Fruit fly (Drosophila melanogaster) whole organism, embryonic: ENCODE results near the gene IFT43.

ENCODE experiments used
- CG12104 ChIP-seq: fragments of 200-800 bp; sonication (Bioruptor generic); optimal IDR thresholded peaks from 3 replicates; lab custom pipeline; 2016; ENCODE audit warnings: missing biosample characterization, missing genetic modification characterization
- CG13775 ChIP-seq: fragments of 200-800 bp; sonication (Bioruptor generic); optimal IDR thresholded peaks from 3 replicates; lab custom pipeline; 2017; ENCODE audit warnings: missing biosample characterization, mild to moderate bottlenecking, missing genetic modification characterization
- CG15479 ChIP-seq: fragments of 200-800 bp; sonication (Bioruptor generic); optimal IDR thresholded peaks from 3 replicates; lab custom pipeline; 2019; ENCODE audit warnings: missing biosample characterization, mild to moderate bottlenecking, missing genetic modification characterization, moderate library complexity
- CG1603 ChIP-seq: fragments of 200-800 bp; sonication (Bioruptor generic); optimal IDR thresholded peaks from 2 replicates; lab custom pipeline; 2019; ENCODE audit warnings: missing biosample characterization, mild to moderate bottlenecking, missing genetic modification characterization, moderate library complexity
- CG17361 ChIP-seq: fragments of 200-800 bp; sonication (Bioruptor generic); IDR thresholded peaks from 3 replicates; pipeline ENCODE4 v1.3.6; 2022; ENCODE audit warnings: missing biosample characterization, missing genetic modification characterization
- CG18262 ChIP-seq: fragments of 200-800 bp; optimal IDR thresholded peaks from 3 replicates; lab custom pipeline; 2019; ENCODE audit warnings: missing biosample characterization, mild to moderate bottlenecking, missing genetic modification characterization, moderate library complexity
- CG3163 ChIP-seq: fragments of 200-800 bp; sonication (Bioruptor generic); optimal IDR thresholded peaks from 3 replicates; lab custom pipeline; 2016; ENCODE audit warnings: missing biosample characterization, missing genetic modification characterization
- CG3407 ChIP-seq: fragments of 200-800 bp; sonication (Bioruptor generic); optimal IDR thresholded peaks from 2 replicates; lab custom pipeline; 2018; ENCODE audit warnings: missing biosample characterization, mild to moderate bottlenecking, missing genetic modification characterization
- CG34224 ChIP-seq: fragments of 200-800 bp; sonication (Bioruptor generic); IDR thresholded peaks from 3 replicates; pipeline ENCODE4 v1.3.6; 2022; ENCODE audit warnings: missing biosample characterization, missing genetic modification characterization; ENCODE audit not compliant: partially characterized antibody
- CG42726 ChIP-seq: fragments of 200-800 bp; sonication (Bioruptor generic); IDR thresholded peaks from 2 replicates; pipeline ENCODE4 v1.3.6; 2022; ENCODE audit warnings: missing biosample characterization, missing genetic modification characterization; ENCODE audit not compliant: partially characterized antibody
- CG4404 ChIP-seq: fragments of 200-800 bp; sonication (Bioruptor generic); IDR thresholded peaks from 2 replicates; pipeline ENCODE4 v1.3.6; 2022; ENCODE audit warnings: missing biosample characterization, missing genetic modification characterization
- CG4424 ChIP-seq: fragments of 200-800 bp; sonication (Bioruptor generic); optimal IDR thresholded peaks from 3 replicates; lab custom pipeline; 2016; ENCODE audit warnings: missing biosample characterization, missing genetic modification characterization
- CG4820 ChIP-seq: fragments of 200-800 bp; sonication (Bioruptor generic); optimal IDR thresholded peaks from 3 replicates; lab custom pipeline; 2016; ENCODE audit warnings: missing biosample characterization, missing genetic modification characterization
- CG6175 ChIP-seq: fragments of 200-800 bp; sonication (Bioruptor generic); IDR thresholded peaks from 3 replicates; pipeline ENCODE4 v1.3.6; 2022; ENCODE audit warnings: missing biosample characterization, missing genetic modification characterization
- CG6254 ChIP-seq: fragments of 200-800 bp; sonication (Bioruptor generic); optimal IDR thresholded peaks from 3 replicates; lab custom pipeline; 2017; ENCODE audit warnings: mild to moderate bottlenecking, missing biosample characterization, missing genetic modification reagents, missing genetic modification characterization
- CG8924 ChIP-seq: fragments of 200-800 bp; optimal IDR thresholded peaks from 3 replicates; lab custom pipeline; 2019; ENCODE audit warnings: missing biosample characterization, mild to moderate bottlenecking, missing genetic modification characterization, moderate library complexity
- CkIIα-i1 ChIP-seq: fragments of 200-800 bp; sonication (Bioruptor generic); IDR thresholded peaks from 2 replicates; pipeline ENCODE4 v1.3.6; 2022; ENCODE audit warnings: missing biosample characterization, missing genetic modification characterization
- D19A ChIP-seq: fragments of 200-800 bp; optimal IDR thresholded peaks from 3 replicates; lab custom pipeline; 2019; ENCODE audit warnings: missing biosample characterization, mild to moderate bottlenecking, missing genetic modification characterization, moderate library complexity
- Ets97D ChIP-seq: fragments of 200-800 bp; sonication (Bioruptor generic); optimal IDR thresholded peaks from 3 replicates; lab custom pipeline; 2016; ENCODE audit warnings: missing biosample characterization, missing genetic modification characterization
- Gsc ChIP-seq: fragments of 200-800 bp; sonication (Bioruptor generic); IDR thresholded peaks from 2 replicates; pipeline ENCODE4 v1.3.6; 2022; ENCODE audit warnings: missing biosample characterization, missing genetic modification characterization
- HHEX ChIP-seq: fragments of 200-800 bp; sonication (Bioruptor generic); optimal IDR thresholded peaks from 3 replicates; lab custom pipeline; 2017; ENCODE audit warnings: missing biosample characterization, mild to moderate bottlenecking, missing genetic modification characterization, missing genetic modification reagents
- HLH54F ChIP-seq: fragments of 200-800 bp; sonication (Bioruptor generic); optimal IDR thresholded peaks from 3 replicates; lab custom pipeline; 2016; ENCODE audit warnings: missing biosample characterization, missing genetic modification characterization
- Max ChIP-seq: fragments of 200-800 bp; sonication (Bioruptor generic); optimal IDR thresholded peaks from 2 replicates; lab custom pipeline; 2016; ENCODE audit warnings: missing biosample characterization, mild to moderate bottlenecking, missing genetic modification characterization
- Meics ChIP-seq: fragments of 200-800 bp; sonication (Bioruptor generic); optimal IDR thresholded peaks from 2 replicates; lab custom pipeline; 2017; ENCODE audit warnings: missing biosample characterization, mild to moderate bottlenecking, missing genetic modification characterization
- Mes4 ChIP-seq: fragments of 200-800 bp; sonication (Bioruptor generic); optimal IDR thresholded peaks from 2 replicates; lab custom pipeline; 2016; ENCODE audit warnings: missing biosample characterization, missing genetic modification characterization
- NFAT ChIP-seq: fragments of 200-800 bp; sonication (Bioruptor generic); IDR thresholded peaks from 2 replicates; pipeline ENCODE4 v1.3.6; 2022; ENCODE audit warnings: missing biosample characterization, missing genetic modification characterization
- Nf-YB ChIP-seq: fragments of 200-800 bp; sonication (Bioruptor generic); optimal IDR thresholded peaks from 3 replicates; lab custom pipeline; 2019; ENCODE audit warnings: missing biosample characterization, mild to moderate bottlenecking, missing genetic modification characterization, moderate library complexity
- Rx ChIP-seq: fragments of 200-800 bp; sonication (Bioruptor generic); IDR thresholded peaks from 2 replicates; pipeline ENCODE4 v1.3.6; 2022; ENCODE audit warnings: missing biosample characterization, missing genetic modification characterization
- Xbp1 ChIP-seq: fragments of 200-800 bp; sonication (Bioruptor generic); optimal IDR thresholded peaks from 3 replicates; lab custom pipeline; 2016; ENCODE audit warnings: missing biosample characterization, mild to moderate bottlenecking, missing genetic modification characterization
- ac ChIP-seq: fragments of 200-800 bp; sonication (Bioruptor generic); optimal IDR thresholded peaks from 3 replicates; lab custom pipeline; 2017; ENCODE audit warnings: missing biosample characterization, mild to moderate bottlenecking, missing genetic modification characterization
- al ChIP-seq: fragments of 200-800 bp; sonication (Bioruptor generic); IDR thresholded peaks from 2 replicates; pipeline ENCODE4 v1.3.6; 2022; ENCODE audit warnings: missing biosample characterization, missing genetic modification characterization
- az2 ChIP-seq: fragments of 200-800 bp; sonication (Bioruptor generic); optimal IDR thresholded peaks from 3 replicates; lab custom pipeline; 2016; ENCODE audit warnings: missing biosample characterization, missing genetic modification characterization
- cato ChIP-seq: fragments of 200-800 bp; sonication (Bioruptor generic); optimal IDR thresholded peaks from 2 replicates; lab custom pipeline; 2016; ENCODE audit warnings: missing biosample characterization, missing genetic modification characterization, borderline replicate concordance
- danr ChIP-seq: fragments of 200-800 bp; sonication (Bioruptor generic); IDR thresholded peaks from 2 replicates; pipeline ENCODE4 v1.3.6; 2022; ENCODE audit warnings: missing biosample characterization, missing genetic modification characterization
- fru ChIP-seq: fragments of >200 bp; optimal IDR thresholded peaks from 2 replicates; lab custom pipeline; 2017
- fu2 ChIP-seq: fragments of 200-800 bp; sonication (Bioruptor generic); optimal IDR thresholded peaks from 2 replicates; lab custom pipeline; 2016; ENCODE audit warnings: missing biosample characterization, missing genetic modification characterization
- gem ChIP-seq: fragments of 200-800 bp; sonication (Bioruptor generic); optimal IDR thresholded peaks from 2 replicates; lab custom pipeline; 2019; ENCODE audit warnings: missing biosample characterization, mild to moderate bottlenecking, missing genetic modification characterization, moderate library complexity
- ham ChIP-seq: fragments of 200-800 bp; sonication (Bioruptor generic); IDR thresholded peaks from 2 replicates; pipeline ENCODE4 v1.3.6; 2022; ENCODE audit warnings: missing biosample characterization, missing genetic modification characterization
- lilli ChIP-seq: fragments of 200-800 bp; sonication (Bioruptor generic); optimal IDR thresholded peaks from 3 replicates; lab custom pipeline; 2016; ENCODE audit warnings: missing biosample characterization, missing genetic modification characterization
- lola ChIP-seq, 3 experiments: fragments of >200 bp in 2 of 3; fragments of 200-800 bp in 1 of 3; sonication (Bioruptor generic) in 1 of 3; optimal IDR thresholded peaks; 2 replicates each; lab custom pipeline; 2017 to 2019; ENCODE audit warnings: missing biosample characterization in 3 of 3, missing genetic modification characterization in 3 of 3, mild to moderate bottlenecking in 1 of 3, moderate library complexity in 1 of 3
- mld ChIP-seq: fragments of 200-800 bp; sonication (Bioruptor generic); IDR thresholded peaks from 3 replicates; pipeline ENCODE4 v1.3.6; 2022; ENCODE audit warnings: missing biosample characterization, missing genetic modification characterization; ENCODE audit not compliant: partially characterized antibody
- nerfin-1 ChIP-seq: fragments of 200-800 bp; sonication (Bioruptor generic); optimal IDR thresholded peaks from 3 replicates; lab custom pipeline; 2019; ENCODE audit warnings: missing biosample characterization, mild to moderate bottlenecking, missing genetic modification characterization, moderate library complexity
- p53 ChIP-seq: fragments of 200-800 bp; sonication (Bioruptor generic); optimal IDR thresholded peaks from 2 replicates; lab custom pipeline; 2016; ENCODE audit warnings: missing biosample characterization, missing genetic modification characterization
- psq ChIP-seq: fragments of 200-800 bp; sonication (Bioruptor generic); optimal IDR thresholded peaks from 2 replicates; lab custom pipeline; 2017; ENCODE audit warnings: missing biosample characterization, missing genetic modification characterization
- salm ChIP-seq: fragments of 200-800 bp; sonication (Bioruptor generic); optimal IDR thresholded peaks from 2 replicates; lab custom pipeline; 2018; ENCODE audit warnings: missing biosample characterization, mild to moderate bottlenecking, missing genetic modification characterization
- sens ChIP-seq: fragments of 200-800 bp; sonication (Bioruptor generic); peaks from one replicate; lab custom pipeline; 2016; ENCODE audit warnings: missing biosample characterization, missing genetic modification characterization
- sima ChIP-seq: fragments of 200-800 bp; sonication (Bioruptor generic); optimal IDR thresholded peaks from 2 replicates; lab custom pipeline; 2016; ENCODE audit warnings: missing biosample characterization, missing genetic modification characterization
- ssp ChIP-seq: fragments of 200-800 bp; sonication (Bioruptor generic); IDR thresholded peaks from 2 replicates; pipeline ENCODE4 v1.3.6; 2022; ENCODE audit warnings: missing biosample characterization, missing genetic modification characterization
- trem ChIP-seq: fragments of 200-800 bp; optimal IDR thresholded peaks from 3 replicates; lab custom pipeline; 2019; ENCODE audit warnings: missing biosample characterization, mild to moderate bottlenecking, missing genetic modification characterization, moderate library complexity
- usp ChIP-seq: fragments of >200 bp; optimal IDR thresholded peaks from 2 replicates; lab custom pipeline; 2017; ENCODE audit warnings: missing biosample characterization, missing genetic modification characterization
- vfl ChIP-seq: fragments of 200-800 bp; sonication (Bioruptor generic); optimal IDR thresholded peaks from 2 replicates; lab custom pipeline; 2016; ENCODE audit warnings: missing biosample characterization, missing genetic modification characterization

IFT43 gene

dm6 chr2L:12721794-12722315 lies 27.1 kb upstream of the IFT43 start, which contains the start of gene Pih1D1 (continued):
- TF ChIP-seq Xbp1 (GFP tag; lab: Kevin White, UChicago): peak; percentile 97
- no peak for TF ChIP-seq CG42726
- peak; percentile 77 for TF ChIP-seq CkIIα-i1
- TF ChIP-seq CG18262 (tag; lab: Kevin White, UChicago): peak; percentile 96
- peak; percentile 97 for TF ChIP-seq CG12104 (GFP tag; lab: Kevin White, UChicago)
- peak; percentile 95 for TF ChIP-seq Rx (GFP tag; lab: Robert Waterston, UW)
- TF ChIP-seq Gsc (GFP tag; lab: Robert Waterston, UW): peak; percentile 87
- TF ChIP-seq Max (GFP tag; lab: Kevin White, UChicago): peak; percentile 94
- TF ChIP-seq salm (tag; lab: Kevin White, UChicago): peak; percentile 62
- TF ChIP-seq Ets97D: peak; percentile 80
- TF ChIP-seq vfl: peak; percentile 89
- TF ChIP-seq HLH54F (GFP tag; lab: Kevin White, UChicago): peak; percentile 95
- TF ChIP-seq Nf-YB (GFP tag; lab: Kevin White, UChicago): peak; percentile 77
- TF ChIP-seq CG6254 (GFP tag; lab: Kevin White, UChicago): peak; percentile 96
- TF ChIP-seq cato: peak; percentile 93
- peak; percentile 95 for TF ChIP-seq lilli
- TF ChIP-seq p53 (GFP tag; lab: Kevin White, UChicago): peak; percentile 84
- peak; percentile 48 for TF ChIP-seq sima
- peak; percentile 99 for TF ChIP-seq sens (GFP tag; lab: Kevin White, UChicago)
- TF ChIP-seq usp (GFP tag; lab: Kevin White, UChicago): no peak
- TF ChIP-seq lola (GFP tag; optimal IDR thresholded peaks at IDR 0.05; lab: Kevin White, UChicago): peak in 1 of 3 experiments; percentile 96
- peak; percentile 99 for TF ChIP-seq CG17361 (GFP tag; lab: Robert Waterston, UW)
- peak; percentile 7 for TF ChIP-seq CG15479 (GFP tag; lab: Kevin White, UChicago)
- peak; percentile 98 for TF ChIP-seq CG13775 (GFP tag; lab: Kevin White, UChicago)
- no peak for TF ChIP-seq CG34224 (GFP tag; lab: Robert Waterston, UW)
- peak; percentile 89 for TF ChIP-seq ssp (GFP tag; lab: Robert Waterston, UW)
- peak; percentile 74 for TF ChIP-seq CG1603 (tag; lab: Kevin White, UChicago)
- peak; percentile 98 for TF ChIP-seq gem (tag; lab: Kevin White, UChicago)
- TF ChIP-seq nerfin-1: peak; percentile 95
- peak; percentile 77 for TF ChIP-seq psq (GFP tag; lab: Kevin White, UChicago)
- TF ChIP-seq trem (tag; lab: Kevin White, UChicago): peak; percentile 98
- peak; percentile 95 for TF ChIP-seq CG8924
- peak; percentile 95 for TF ChIP-seq CG4820
- TF ChIP-seq ac (GFP tag; lab: Kevin White, UChicago): peak; percentile 7
- TF ChIP-seq az2: peak; percentile 94
- peak; percentile 97 for TF ChIP-seq CG4404 (GFP tag; lab: Robert Waterston, UW)
- peak; percentile 85 for TF ChIP-seq Mes4
- peak; percentile 91 for TF ChIP-seq D19A (tag; lab: Kevin White, UChicago)
- peak; percentile 90 for TF ChIP-seq NFAT (GFP tag; lab: Robert Waterston, UW)
- no peak for TF ChIP-seq mld (GFP tag; lab: Robert Waterston, UW)
- no peak for TF ChIP-seq fru (lab: Kevin White, UChicago)
- TF ChIP-seq fu2: peak; percentile 94
- peak; percentile 90 for TF ChIP-seq CG6175
- peak; percentile 97 for TF ChIP-seq CG4424 (GFP tag; lab: Kevin White, UChicago)
- TF ChIP-seq danr (GFP tag; lab: Robert Waterston, UW): peak; percentile 93
- peak; percentile 90 for TF ChIP-seq ham (GFP tag; lab: Robert Waterston, UW)
- peak; percentile 97 for TF ChIP-seq al (GFP tag; lab: Robert Waterston, UW)
- TF ChIP-seq Meics (GFP tag; lab: Kevin White, UChicago): peak; percentile 96
- TF ChIP-seq CG3407 (GFP tag; lab: Kevin White, UChicago): peak; percentile 82
- TF ChIP-seq HHEX (GFP tag; lab: Kevin White, UChicago): peak; percentile 94
- peak; percentile 68 for TF ChIP-seq CG3163 (GFP tag; lab: Kevin White, UChicago)
